Worm (Caenorhabditis elegans) whole organism, L2 larva: ENCODE results near the gene R12C12.9.
A peak's percentile ranks its signal among the peaks of the same experiment; 100 is the strongest.

Source experiments
- C34F6.9 ChIP-seq: fragments of 150-350 bp; optimal IDR thresholded peaks from 2 replicates; lab custom pipeline; 2014; ENCODE audit warnings: missing biosample characterization, missing genetic modification characterization
- F13H6.1 ChIP-seq: sonication (generic microtip); optimal IDR thresholded peaks from 2 replicates; lab custom pipeline; 2016; ENCODE audit warnings: missing genetic modification characterization, missing compliant biosample characterization
- Y55F3AM.14 ChIP-seq: fragments of 200-800 bp; sonication (Bioruptor generic); optimal IDR thresholded peaks from 2 replicates; lab custom pipeline; 2018; ENCODE audit warnings: mild to moderate bottlenecking, missing genetic modification characterization, missing compliant biosample characterization
- alr-1 ChIP-seq: fragments of 150-350 bp; optimal IDR thresholded peaks from 2 replicates; lab custom pipeline; 2014; ENCODE audit warnings: missing biosample characterization, missing genetic modification characterization
- aly-2 ChIP-seq: fragments of 150-350 bp; optimal IDR thresholded peaks from 2 replicates; lab custom pipeline; 2014; ENCODE audit warnings: missing biosample characterization, missing genetic modification characterization
- ama-1 ChIP-seq: fragments of 150-350 bp; optimal IDR thresholded peaks from 2 replicates; lab custom pipeline; 2018; ENCODE audit warnings: inconsistent platforms
- ceh-16 ChIP-seq: fragments of 150-350 bp; optimal IDR thresholded peaks from 2 replicates; lab custom pipeline; 2014; ENCODE audit warnings: missing biosample characterization, missing genetic modification characterization
- ceh-82 ChIP-seq: fragments of 150-350 bp; optimal IDR thresholded peaks from 2 replicates; lab custom pipeline; 2014; ENCODE audit warnings: missing biosample characterization, missing genetic modification characterization
- dmd-4 ChIP-seq: sonication (generic microtip); optimal IDR thresholded peaks from 2 replicates; lab custom pipeline; 2017; ENCODE audit warnings: missing biosample characterization, missing genetic modification characterization
- egl-27 ChIP-seq: sonication (generic microtip); optimal IDR thresholded peaks from 3 replicates; lab custom pipeline; 2017; ENCODE audit warnings: missing biosample characterization, missing genetic modification reagents, missing genetic modification characterization
- elt-1 ChIP-seq: fragments of 150-350 bp; optimal IDR thresholded peaks from 2 replicates; lab custom pipeline; 2014; ENCODE audit warnings: missing biosample characterization, missing genetic modification characterization
- elt-3 ChIP-seq: sonication (generic microtip); optimal IDR thresholded peaks from 2 replicates; lab custom pipeline; 2017; ENCODE audit warnings: missing biosample characterization, missing genetic modification characterization
- fos-1 ChIP-seq: fragments of 150-350 bp; optimal IDR thresholded peaks from 2 replicates; lab custom pipeline; 2014; ENCODE audit warnings: missing biosample characterization, missing genetic modification characterization
- gmeb-1 ChIP-seq: fragments of 150-350 bp; optimal IDR thresholded peaks from 2 replicates; lab custom pipeline; 2014; ENCODE audit warnings: missing biosample characterization, missing genetic modification characterization
- lin-13 ChIP-seq: fragments of 150-350 bp; optimal IDR thresholded peaks from 2 replicates; lab custom pipeline; 2014; ENCODE audit warnings: missing biosample characterization, missing genetic modification reagents, missing genetic modification characterization
- lin-39 ChIP-seq: fragments of 150-350 bp; optimal IDR thresholded peaks from 2 replicates; lab custom pipeline; 2014; ENCODE audit warnings: missing biosample characterization, missing genetic modification reagents, missing genetic modification characterization
- lsy-2 ChIP-seq, 2 experiments: fragments of 150-350 bp in 1 of 2; sonication (generic microtip) in 1 of 2; optimal IDR thresholded peaks; 2 replicates each; lab custom pipeline; 2014 to 2017; ENCODE audit warnings: missing biosample characterization in 2 of 2, missing genetic modification characterization in 2 of 2
- mab-5 ChIP-seq: fragments of 150-350 bp; optimal IDR thresholded peaks from 2 replicates; lab custom pipeline; 2014; ENCODE audit warnings: missing biosample characterization, missing genetic modification characterization
- mdl-1 ChIP-seq, 2 experiments: fragments of 150-350 bp in 1 of 2; sonication (generic microtip) in 1 of 2; optimal IDR thresholded peaks; 2 replicates each; lab custom pipeline; 2017; ENCODE audit warnings: missing biosample characterization in 2 of 2, missing genetic modification characterization in 2 of 2
- nhr-10 ChIP-seq: sonication (generic microtip); optimal IDR thresholded peaks from 2 replicates; lab custom pipeline; 2017; ENCODE audit warnings: missing biosample characterization, missing genetic modification characterization
- nhr-11 ChIP-seq: fragments of 150-350 bp; optimal IDR thresholded peaks from 2 replicates; lab custom pipeline; 2014; ENCODE audit warnings: missing biosample characterization, missing genetic modification characterization
- nhr-12 ChIP-seq: fragments of 150-350 bp; optimal IDR thresholded peaks from 2 replicates; lab custom pipeline; 2014; ENCODE audit warnings: missing biosample characterization, missing genetic modification characterization
- nhr-129 ChIP-seq: fragments of 150-350 bp; optimal IDR thresholded peaks from 2 replicates; lab custom pipeline; 2014; ENCODE audit warnings: missing biosample characterization, missing genetic modification characterization
- nhr-21 ChIP-seq: fragments of 150-350 bp; optimal IDR thresholded peaks from 2 replicates; lab custom pipeline; 2014; ENCODE audit warnings: missing biosample characterization, missing genetic modification characterization
- nhr-23 ChIP-seq: fragments of 150-350 bp; optimal IDR thresholded peaks from 2 replicates; lab custom pipeline; 2014; ENCODE audit warnings: missing biosample characterization, missing genetic modification reagents, missing genetic modification characterization
- nhr-237 ChIP-seq: fragments of 150-350 bp; optimal IDR thresholded peaks from 2 replicates; lab custom pipeline; 2014; ENCODE audit warnings: missing biosample characterization, missing genetic modification characterization
- nhr-25 ChIP-seq: fragments of 150-350 bp; sonication (generic microtip); optimal IDR thresholded peaks from 3 replicates; lab custom pipeline; 2014; ENCODE audit warnings: missing biosample characterization, missing genetic modification characterization
- nhr-6 ChIP-seq: fragments of 150-350 bp; optimal IDR thresholded peaks from 2 replicates; lab custom pipeline; 2014; ENCODE audit warnings: missing biosample characterization, missing genetic modification characterization
- peb-1 ChIP-seq: fragments of 150-350 bp; optimal IDR thresholded peaks from 2 replicates; lab custom pipeline; 2014; ENCODE audit warnings: missing biosample characterization, missing genetic modification characterization
- skn-1 ChIP-seq: sonication (generic microtip); optimal IDR thresholded peaks from 2 replicates; lab custom pipeline; 2017; ENCODE audit warnings: missing biosample characterization, missing genetic modification characterization
- sma-3 ChIP-seq: sonication (generic microtip); optimal IDR thresholded peaks from 2 replicates; lab custom pipeline; 2016; ENCODE audit warnings: missing genetic modification reagents, missing genetic modification characterization, missing compliant biosample characterization
- sma-9 ChIP-seq, 2 experiments: fragments of 150-350 bp in 1 of 2; sonication (generic microtip) in 1 of 2; optimal IDR thresholded peaks; 2 replicates each; lab custom pipeline; 2014 to 2016; ENCODE audit warnings: missing genetic modification characterization in 2 of 2, mild to moderate bottlenecking in 1 of 2, missing biosample characterization in 1 of 2, missing compliant biosample characterization in 1 of 2, missing genetic modification reagents in 1 of 2, moderate library complexity in 1 of 2
- snpc-4 ChIP-seq: fragments of 150-350 bp; optimal IDR thresholded peaks from 2 replicates; lab custom pipeline; 2014; ENCODE audit warnings: missing biosample characterization, missing genetic modification characterization
- unc-39 ChIP-seq: fragments of 150-350 bp; optimal IDR thresholded peaks from 2 replicates; lab custom pipeline; 2014; ENCODE audit warnings: missing biosample characterization, missing genetic modification characterization
- unc-55 ChIP-seq: fragments of 150-350 bp; sonication (generic microtip); optimal IDR thresholded peaks from 3 replicates; lab custom pipeline; 2014; ENCODE audit warnings: missing biosample characterization, missing genetic modification reagents, missing genetic modification characterization
- zag-1 ChIP-seq: fragments of 150-350 bp; optimal IDR thresholded peaks from 2 replicates; lab custom pipeline; 2014; ENCODE audit warnings: missing biosample characterization, missing genetic modification characterization
- ztf-1 ChIP-seq: fragments of 200-800 bp; sonication (Bioruptor generic); conservative IDR thresholded peaks from 2 replicates; pipeline ENCODE4 v1.3.6; 2022; ENCODE audit warnings: missing genetic modification characterization, missing compliant biosample characterization
- ztf-11 ChIP-seq: sonication (generic microtip); optimal IDR thresholded peaks from 2 replicates; lab custom pipeline; 2017; ENCODE audit warnings: missing biosample characterization, missing genetic modification characterization
- ztf-4 ChIP-seq: fragments of 150-350 bp; optimal IDR thresholded peaks from 2 replicates; lab custom pipeline; 2014; ENCODE audit warnings: missing biosample characterization, missing genetic modification characterization

R12C12.9 gene

DNA sequence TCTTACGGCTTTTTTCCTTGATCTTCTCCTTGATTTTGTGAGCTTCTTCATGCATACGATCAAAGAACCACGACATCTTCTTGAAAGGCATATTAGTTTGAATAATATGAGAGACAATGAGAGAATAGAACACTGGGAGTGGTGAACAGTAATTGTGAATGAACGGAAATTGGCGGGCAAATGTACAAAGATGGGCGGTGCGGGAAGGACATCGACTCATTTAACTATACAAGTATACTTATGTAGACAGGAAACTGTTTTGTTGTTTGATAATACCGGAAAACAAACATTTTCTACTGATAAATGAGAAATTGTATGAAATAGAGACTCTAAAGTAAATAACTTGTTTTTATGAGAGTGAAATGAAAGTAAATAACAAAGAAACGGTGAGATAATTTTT lies 20.3 kb upstream of the R12C12.9 start, which contains the start of gene R12C12.5:
R12C12.5 (minus strand) TSS at position 101 of the 400 bp plus-strand sequence.
- TF ChIP-seq nhr-11 (tag; lab: Kevin White, UChicago) (no peak), lsy-2 (tag; optimal IDR thresholded peaks at IDR 0.05; lab: Kevin White, UChicago) (no peak), nhr-6 (tag; lab: Kevin White, UChicago) (no peak), C34F6.9 (tag; lab: Kevin White, UChicago) (no peak), sma-9 (GFP tag; optimal IDR thresholded peaks at IDR 0.05; lab: Kevin White, UChicago) (no peak), sma-9 (tag; optimal IDR thresholded peaks at IDR 0.05; lab: Kevin White, UChicago) (no peak), nhr-12 (tag; lab: Kevin White, UChicago) (no peak), ztf-11 (no peak), lin-39 (tag; lab: Kevin White, UChicago) (no peak), ceh-82 (tag; lab: Kevin White, UChicago) (no peak), ztf-4 (tag; lab: Kevin White, UChicago) (no peak), nhr-25 (tag; lab: Kevin White, UChicago) (no peak), nhr-129 (tag; lab: Kevin White, UChicago) (no peak), skn-1 (tag; lab: Kevin White, UChicago) (no peak), F13H6.1 (tag; lab: Kevin White, UChicago) (no peak), peb-1 (no peak), aly-2 (no peak), nhr-23 (tag; lab: Kevin White, UChicago) (no peak), gmeb-1 (tag; lab: Kevin White, UChicago) (no peak)
- TF ChIP-seq, all 48 proteins: peak for 0

DNA sequence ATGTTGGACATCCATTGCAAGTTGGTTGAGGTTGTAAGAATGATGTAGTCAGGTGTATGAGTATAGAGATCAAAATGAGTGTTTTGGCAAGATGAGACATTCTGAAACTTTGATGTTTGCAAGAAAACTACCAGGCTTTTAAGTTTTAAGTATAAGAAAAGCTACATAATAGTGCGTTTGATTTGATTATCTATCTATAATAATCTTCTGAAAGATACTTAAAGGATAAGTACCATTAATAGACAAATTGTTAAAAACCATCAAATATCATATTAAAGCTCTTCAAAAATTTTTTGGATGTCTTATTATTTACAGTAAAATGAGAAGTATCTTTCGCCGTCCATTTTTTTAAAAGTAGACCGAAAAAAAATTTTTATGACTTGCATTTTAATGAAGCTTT lies 18.4 kb upstream of the R12C12.9 start, which contains the start of gene R12C12.10:
R12C12.10 (minus strand) TSS at position 101 of the 400 bp plus-strand sequence.
- TF ChIP-seq gmeb-1 (tag; lab: Kevin White, UChicago) (no peak), ztf-4 (tag; lab: Kevin White, UChicago) (no peak), lin-13 (GFP tag; lab: Kevin White, UChicago) (no peak), skn-1 (tag; lab: Kevin White, UChicago) (no peak), unc-55 (GFP tag; lab: Kevin White, UChicago) (no peak)
- TF ChIP-seq, all 48 proteins: peak for 0

- TF ChIP-seq sma-9 (GFP tag; optimal IDR thresholded peaks at IDR 0.05; lab: Kevin White, UChicago) (no peak), sma-9 (tag; optimal IDR thresholded peaks at IDR 0.05; lab: Kevin White, UChicago) (no peak), Y55F3AM.14 (no peak), peb-1 (no peak), alr-1 (tag; lab: Kevin White, UChicago) (no peak), snpc-4 (tag; lab: Kevin White, UChicago) (no peak), zag-1 (tag; lab: Kevin White, UChicago) (no peak), ama-1 (lab: Kevin White, UChicago) (no peak), lin-13 (GFP tag; lab: Kevin White, UChicago) (no peak), fos-1 (no peak), lin-39 (tag; lab: Kevin White, UChicago) (no peak)
Observed at ce11 chrII:6031106-6031505, 6.3 kb upstream of the R12C12.9 start, which contains the start of gene frpr-16. Gene frpr-16 (minus strand): TSS chrII:6031206.

DNA sequence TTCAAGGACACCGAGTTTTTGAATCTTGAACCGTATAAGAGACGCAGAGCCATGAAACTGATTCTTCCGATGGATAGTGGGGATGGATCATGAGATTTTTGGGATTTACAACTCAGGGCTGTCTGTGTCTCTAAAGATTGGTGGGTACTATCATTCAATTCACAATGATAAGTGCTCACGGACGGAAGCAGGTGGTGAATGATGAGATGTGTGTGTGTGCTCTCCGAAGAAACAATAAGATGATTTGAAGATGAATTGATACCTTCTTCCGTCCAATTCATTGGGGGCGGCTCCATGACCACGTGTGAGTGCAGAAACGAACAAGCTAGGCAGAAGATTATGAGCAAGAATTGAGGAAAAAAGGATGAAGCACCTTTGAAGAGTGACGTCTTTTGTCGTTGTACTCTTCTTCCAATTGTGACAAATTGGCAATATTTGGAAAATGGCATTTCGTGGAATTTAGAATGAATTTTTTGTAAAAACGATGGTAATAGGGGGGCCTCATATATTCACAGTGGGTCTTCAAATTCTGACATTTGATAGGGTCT lies 3.9 kb upstream of the R12C12.9 start:
- TF ChIP-seq sma-9 (GFP tag; optimal IDR thresholded peaks at IDR 0.05; lab: Kevin White, UChicago) (peak; percentile 54), sma-9 (tag; optimal IDR thresholded peaks at IDR 0.05; lab: Kevin White, UChicago) (no peak), nhr-129 (tag; lab: Kevin White, UChicago) (peak; percentile 80), ztf-1 (no peak), ceh-82 (tag; lab: Kevin White, UChicago) (no peak), lsy-2 (tag; optimal IDR thresholded peaks at IDR 0.05; lab: Kevin White, UChicago) (peak in 1 of 2 experiments; percentile 37), C34F6.9 (tag; lab: Kevin White, UChicago) (peak; percentile 27), mab-5 (tag; lab: Kevin White, UChicago) (peak; percentile 6), fos-1 (no peak), F13H6.1 (tag; lab: Kevin White, UChicago) (peak; percentile 65)
- TF ChIP-seq, all 48 proteins: peak for 6

- no peak for TF ChIP-seq mdl-1 (tag; optimal IDR thresholded peaks at IDR 0.05; lab: Kevin White, UChicago)
- TF ChIP-seq elt-3: no peak
- TF ChIP-seq lin-13 (GFP tag; lab: Kevin White, UChicago): peak; percentile 28
- TF ChIP-seq nhr-237: no peak
- no peak for TF ChIP-seq ceh-16 (tag; lab: Kevin White, UChicago)
- no peak for TF ChIP-seq unc-39
- peak; percentile 84 for TF ChIP-seq sma-9 (GFP tag; optimal IDR thresholded peaks at IDR 0.05; lab: Kevin White, UChicago)
- no peak for TF ChIP-seq sma-9 (tag; optimal IDR thresholded peaks at IDR 0.05; lab: Kevin White, UChicago)
- TF ChIP-seq F13H6.1 (tag; lab: Kevin White, UChicago): peak; percentile 78
- no peak for TF ChIP-seq ztf-11
- no peak for TF ChIP-seq ztf-1
- peak; percentile 61 for TF ChIP-seq sma-3
- TF ChIP-seq elt-1: no peak
- TF ChIP-seq unc-55 (GFP tag; lab: Kevin White, UChicago): no peak
- peak in 1 of 2 experiments; percentile 56 for TF ChIP-seq lsy-2 (tag; optimal IDR thresholded peaks at IDR 0.05; lab: Kevin White, UChicago)
- TF ChIP-seq nhr-21 (tag; lab: Kevin White, UChicago): no peak
- TF ChIP-seq lin-39 (tag; lab: Kevin White, UChicago): no peak
- TF ChIP-seq skn-1 (tag; lab: Kevin White, UChicago): peak; percentile 89
- no peak for TF ChIP-seq C34F6.9 (tag; lab: Kevin White, UChicago)
- TF ChIP-seq egl-27: peak; percentile 13
- no peak for TF ChIP-seq ama-1 (lab: Kevin White, UChicago)
- TF ChIP-seq nhr-23 (tag; lab: Kevin White, UChicago): no peak
- no peak for TF ChIP-seq dmd-4 (tag; lab: Kevin White, UChicago)
- TF ChIP-seq aly-2: no peak
- TF ChIP-seq nhr-6 (tag; lab: Kevin White, UChicago): no peak
- TF ChIP-seq zag-1 (tag; lab: Kevin White, UChicago): no peak
- no peak for TF ChIP-seq nhr-129 (tag; lab: Kevin White, UChicago)
- no peak for TF ChIP-seq nhr-11 (tag; lab: Kevin White, UChicago)
- no peak for TF ChIP-seq nhr-10 (tag; lab: Kevin White, UChicago)
- TF ChIP-seq mab-5 (tag; lab: Kevin White, UChicago): no peak
Observed at ce11 chrII:6026646-6027045, 1.9 kb upstream of the R12C12.9 start.
